Fruit fly (Drosophila melanogaster) whole organism, embryonic: ENCODE measurements around the gene SecCl.
A peak's percentile ranks its signal among the peaks of the same experiment; 100 is the strongest.

Source experiments
- Ada2b ChIP-seq: fragments of 200-800 bp; sonication (Bioruptor generic); IDR thresholded peaks from 2 replicates; pipeline ENCODE4 v1.3.6; 2022; ENCODE audit warnings: missing biosample characterization, missing genetic modification characterization
- Atf3 ChIP-seq: fragments of 200-800 bp; sonication (Bioruptor generic); optimal IDR thresholded peaks from 3 replicates; lab custom pipeline; 2016; ENCODE audit warnings: missing biosample characterization, missing genetic modification characterization
- CG10209 ChIP-seq: fragments of 200-800 bp; sonication (Bioruptor generic); optimal IDR thresholded peaks from 3 replicates; lab custom pipeline; 2017; ENCODE audit warnings: missing biosample characterization, mild to moderate bottlenecking, missing genetic modification characterization, missing genetic modification reagents
- CG10267 ChIP-seq: fragments of 200-800 bp; sonication (Bioruptor generic); optimal IDR thresholded peaks from 2 replicates; lab custom pipeline; 2018; ENCODE audit warnings: missing biosample characterization, mild to moderate bottlenecking, missing genetic modification characterization, moderate library complexity
- CG10366 ChIP-seq: fragments of 200-800 bp; sonication (Bioruptor generic); IDR thresholded peaks from 2 replicates; pipeline ENCODE4 v1.3.6; 2022; ENCODE audit warnings: missing biosample characterization, missing genetic modification characterization
- CG10431 ChIP-seq: fragments of 200-800 bp; sonication (Bioruptor generic); optimal IDR thresholded peaks from 3 replicates; lab custom pipeline; 2018; ENCODE audit warnings: missing biosample characterization, mild to moderate bottlenecking, missing genetic modification characterization
- CG10565 ChIP-seq: fragments of 200-800 bp; sonication (Bioruptor generic); optimal IDR thresholded peaks from 3 replicates; lab custom pipeline; 2016; ENCODE audit warnings: missing biosample characterization, mild to moderate bottlenecking, missing genetic modification characterization
- CG10959 ChIP-seq: fragments of 200-800 bp; sonication (Bioruptor generic); IDR thresholded peaks from 2 replicates; pipeline ENCODE4 v1.3.6; 2022; ENCODE audit warnings: missing biosample characterization, missing genetic modification characterization
- CG12236 ChIP-seq: fragments of 200-800 bp; sonication (Bioruptor generic); optimal IDR thresholded peaks from 2 replicates; lab custom pipeline; 2016; ENCODE audit warnings: missing biosample characterization, missing genetic modification characterization
- CG12299 ChIP-seq: fragments of 200-800 bp; sonication (Bioruptor generic); optimal IDR thresholded peaks from 2 replicates; lab custom pipeline; 2018; ENCODE audit warnings: missing biosample characterization, mild to moderate bottlenecking, missing genetic modification characterization
- CG14441 ChIP-seq: fragments of 200-800 bp; sonication (Bioruptor generic); IDR thresholded peaks from 2 replicates; pipeline ENCODE4 v1.3.6; 2022; ENCODE audit warnings: missing biosample characterization, missing genetic modification characterization
- CG1647 ChIP-seq: fragments of 200-800 bp; sonication (Bioruptor generic); optimal IDR thresholded peaks from 3 replicates; lab custom pipeline; 2016; ENCODE audit warnings: missing biosample characterization, missing genetic modification characterization
- CG16815 ChIP-seq: fragments of 200-800 bp; sonication (Bioruptor generic); optimal IDR thresholded peaks from 3 replicates; lab custom pipeline; 2017; ENCODE audit warnings: missing biosample characterization, mild to moderate bottlenecking, missing genetic modification characterization
- CG17829 ChIP-seq: fragments of 200-800 bp; optimal IDR thresholded peaks from 2 replicates; lab custom pipeline; 2019; ENCODE audit warnings: missing biosample characterization, mild to moderate bottlenecking, missing genetic modification characterization, moderate library complexity
- CG1832 ChIP-seq: fragments of 200-800 bp; sonication (Bioruptor generic); optimal IDR thresholded peaks from 2 replicates; lab custom pipeline; 2017; ENCODE audit warnings: missing biosample characterization, mild to moderate bottlenecking, missing genetic modification characterization, inconsistent platforms
- CG18764 ChIP-seq: fragments of 200-800 bp; sonication (Bioruptor generic); optimal IDR thresholded peaks from 3 replicates; lab custom pipeline; 2016; ENCODE audit warnings: missing biosample characterization, missing genetic modification characterization
- CG30403 ChIP-seq: fragments of 200-800 bp; sonication (Bioruptor generic); optimal IDR thresholded peaks from 3 replicates; lab custom pipeline; 2016; ENCODE audit warnings: missing biosample characterization, missing genetic modification characterization
- CG3281 ChIP-seq: fragments of 200-800 bp; sonication (Bioruptor generic); optimal IDR thresholded peaks from 3 replicates; lab custom pipeline; 2017; ENCODE audit warnings: missing biosample characterization, mild to moderate bottlenecking, missing genetic modification characterization
- CG4730 ChIP-seq: fragments of 200-800 bp; sonication (Bioruptor generic); IDR thresholded peaks from 2 replicates; pipeline ENCODE4 v1.3.6; 2022; ENCODE audit warnings: missing biosample characterization, missing genetic modification characterization
- CG5245 ChIP-seq: fragments of 200-800 bp; sonication (Bioruptor generic); optimal IDR thresholded peaks from 3 replicates; lab custom pipeline; 2016; ENCODE audit warnings: missing biosample characterization, missing genetic modification characterization
- CG6654 ChIP-seq: fragments of 200-800 bp; sonication (Bioruptor generic); optimal IDR thresholded peaks from 2 replicates; lab custom pipeline; 2017; ENCODE audit warnings: missing biosample characterization, mild to moderate bottlenecking, missing genetic modification characterization
- CG9215 ChIP-seq: fragments of 200-800 bp; sonication (Bioruptor generic); IDR thresholded peaks from 2 replicates; pipeline ENCODE4 v1.3.6; 2022; ENCODE audit warnings: missing biosample characterization, missing genetic modification characterization
- CTCF ChIP-seq: fragments of 200-800 bp; sonication (Bioruptor generic); optimal IDR thresholded peaks from 2 replicates; lab custom pipeline; 2017; ENCODE audit warnings: missing biosample characterization, mild to moderate bottlenecking, missing genetic modification characterization, moderate library complexity
- Drgx ChIP-seq: fragments of 200-800 bp; sonication (Bioruptor generic); IDR thresholded peaks from 2 replicates; pipeline ENCODE4 v1.3.6; 2022; ENCODE audit warnings: missing biosample characterization, missing genetic modification characterization
- Gsc ChIP-seq: fragments of 200-800 bp; sonication (Bioruptor generic); IDR thresholded peaks from 2 replicates; pipeline ENCODE4 v1.3.6; 2022; ENCODE audit warnings: missing biosample characterization, missing genetic modification characterization
- HLH4C ChIP-seq: fragments of 200-800 bp; sonication (Bioruptor generic); IDR thresholded peaks from 3 replicates; pipeline ENCODE4 v1.3.6; 2022; ENCODE audit warnings: missing biosample characterization, missing genetic modification characterization; ENCODE audit not compliant: partially characterized antibody
- Lpt ChIP-seq: fragments of >200 bp; optimal IDR thresholded peaks from 2 replicates; lab custom pipeline; 2018; ENCODE audit warnings: missing biosample characterization, missing genetic modification characterization
- NC2α ChIP-seq: fragments of 200-800 bp; sonication (Bioruptor generic); optimal IDR thresholded peaks from 2 replicates; lab custom pipeline; 2016; ENCODE audit warnings: missing biosample characterization, missing genetic modification characterization
- NK7.1 ChIP-seq: fragments of 200-800 bp; sonication (Bioruptor generic); optimal IDR thresholded peaks from 3 replicates; lab custom pipeline; 2016; ENCODE audit warnings: missing biosample characterization, missing genetic modification characterization
- Neu2 ChIP-seq: fragments of 200-800 bp; sonication (Bioruptor generic); optimal IDR thresholded peaks from 3 replicates; lab custom pipeline; 2016; ENCODE audit warnings: missing biosample characterization, missing genetic modification characterization, borderline replicate concordance
- Opbp ChIP-seq: fragments of 200-800 bp; sonication (Bioruptor generic); IDR thresholded peaks from 3 replicates; pipeline ENCODE4 v1.3.6; 2022; ENCODE audit warnings: missing biosample characterization, missing genetic modification characterization; ENCODE audit not compliant: partially characterized antibody
- Spps ChIP-seq: fragments of 200-800 bp; sonication (Bioruptor generic); optimal IDR thresholded peaks from 2 replicates; lab custom pipeline; 2018; ENCODE audit warnings: missing biosample characterization, mild to moderate bottlenecking, missing genetic modification characterization
- Tbp ChIP-seq: fragments of >200 bp; optimal IDR thresholded peaks from 2 replicates; lab custom pipeline; 2018; ENCODE audit warnings: missing biosample characterization, missing genetic modification characterization
- YL-1 ChIP-seq: fragments of 200-800 bp; sonication (Bioruptor generic); optimal IDR thresholded peaks from 3 replicates; lab custom pipeline; 2017; ENCODE audit warnings: missing biosample characterization, mild to moderate bottlenecking, missing genetic modification characterization
- ac ChIP-seq: fragments of 200-800 bp; sonication (Bioruptor generic); optimal IDR thresholded peaks from 3 replicates; lab custom pipeline; 2017; ENCODE audit warnings: missing biosample characterization, mild to moderate bottlenecking, missing genetic modification characterization
- chinmo ChIP-seq: fragments of 200-800 bp; sonication (Bioruptor generic); IDR thresholded peaks from 4 replicates; pipeline ENCODE4 v1.3.6; 2022; ENCODE audit warnings: missing biosample characterization, missing genetic modification characterization; ENCODE audit not compliant: partially characterized antibody
- exex ChIP-seq: fragments of 200-800 bp; sonication (Bioruptor generic); optimal IDR thresholded peaks from 4 replicates; lab custom pipeline; 2018; ENCODE audit warnings: missing biosample characterization, mild to moderate bottlenecking, missing genetic modification characterization, moderate library complexity
- gfzf ChIP-seq: fragments of 200-800 bp; sonication (Bioruptor generic); optimal IDR thresholded peaks from 2 replicates; lab custom pipeline; 2016; ENCODE audit warnings: missing biosample characterization, mild to moderate bottlenecking, missing genetic modification characterization, moderate library complexity
- grn ChIP-seq: fragments of 200-800 bp; sonication (Bioruptor generic); optimal IDR thresholded peaks from 3 replicates; lab custom pipeline; 2017; ENCODE audit warnings: missing biosample characterization, missing genetic modification characterization
- gro ChIP-seq: fragments of 200-800 bp; sonication (Bioruptor generic); optimal IDR thresholded peaks from 2 replicates; lab custom pipeline; 2016; ENCODE audit warnings: missing biosample characterization, missing genetic modification characterization
- ham ChIP-seq: fragments of 200-800 bp; sonication (Bioruptor generic); IDR thresholded peaks from 2 replicates; pipeline ENCODE4 v1.3.6; 2022; ENCODE audit warnings: missing biosample characterization, missing genetic modification characterization
- jigr1 ChIP-seq: fragments of 200-800 bp; sonication (Bioruptor generic); IDR thresholded peaks from 3 replicates; pipeline ENCODE4 v1.3.6; 2022; ENCODE audit warnings: missing biosample characterization, missing genetic modification characterization
- lola ChIP-seq, 3 experiments: fragments of >200 bp in 2 of 3; fragments of 200-800 bp in 1 of 3; sonication (Bioruptor generic) in 1 of 3; optimal IDR thresholded peaks; 2 replicates each; lab custom pipeline; 2017 to 2019; ENCODE audit warnings: missing biosample characterization in 3 of 3, missing genetic modification characterization in 3 of 3, mild to moderate bottlenecking in 1 of 3, moderate library complexity in 1 of 3
- mirr ChIP-seq: fragments of 200-800 bp; sonication (Bioruptor generic); optimal IDR thresholded peaks from 3 replicates; lab custom pipeline; 2018; ENCODE audit warnings: missing biosample characterization, mild to moderate bottlenecking, missing genetic modification characterization
- pho ChIP-seq: fragments of 200-800 bp; sonication (Bioruptor generic); optimal IDR thresholded peaks from 2 replicates; lab custom pipeline; 2016; ENCODE audit warnings: missing biosample characterization, missing genetic modification characterization
- salm ChIP-seq: fragments of 200-800 bp; sonication (Bioruptor generic); optimal IDR thresholded peaks from 2 replicates; lab custom pipeline; 2018; ENCODE audit warnings: missing biosample characterization, mild to moderate bottlenecking, missing genetic modification characterization
- seq ChIP-seq: fragments of 200-800 bp; sonication (Bioruptor generic); IDR thresholded peaks from 2 replicates; pipeline ENCODE4 v1.3.6; 2022; ENCODE audit warnings: missing biosample characterization, missing genetic modification characterization
- slp2 ChIP-seq: fragments of 200-800 bp; sonication (Bioruptor generic); optimal IDR thresholded peaks from 2 replicates; lab custom pipeline; 2016; ENCODE audit warnings: missing biosample characterization, missing genetic modification characterization
- sr ChIP-seq: fragments of 200-800 bp; sonication (Bioruptor generic); IDR thresholded peaks from 3 replicates; pipeline ENCODE4 v1.3.6; 2022; ENCODE audit warnings: missing biosample characterization, missing genetic modification characterization
- toy ChIP-seq: fragments of 200-800 bp; sonication (Bioruptor generic); IDR thresholded peaks from 2 replicates; pipeline ENCODE4 v1.3.6; 2022; ENCODE audit warnings: missing biosample characterization, missing genetic modification characterization
- trem ChIP-seq: fragments of 200-800 bp; optimal IDR thresholded peaks from 3 replicates; lab custom pipeline; 2019; ENCODE audit warnings: missing biosample characterization, mild to moderate bottlenecking, missing genetic modification characterization, moderate library complexity
- tx ChIP-seq: fragments of 200-800 bp; sonication (Bioruptor generic); optimal IDR thresholded peaks from 2 replicates; lab custom pipeline; 2016; ENCODE audit warnings: missing biosample characterization, missing genetic modification characterization

Gene SecCl

dm6 chr3L:17428779-17429178 lies 41.1 kb upstream of the SecCl start, which contains the start of gene Gorab (continued):
- TF ChIP-seq salm (tag; lab: Kevin White, UChicago) (no peak), Atf3 (peak; percentile 83), Ada2b (GFP tag; lab: Robert Waterston, UW) (peak; percentile 96), CG9215 (GFP tag; lab: Robert Waterston, UW) (peak; percentile 93), CG30403 (peak; percentile 84), CG1832 (no peak), CG17829 (tag; lab: Kevin White, UChicago) (peak; percentile 92), CG14441 (GFP tag; lab: Robert Waterston, UW) (peak; percentile 97), NK7.1 (GFP tag; lab: Kevin White, UChicago) (peak; percentile 40), Neu2 (GFP tag; lab: Kevin White, UChicago) (no peak), Drgx (GFP tag; lab: Robert Waterston, UW) (peak; percentile 90), Lpt (GFP tag; lab: Kevin White, UChicago) (no peak), trem (tag; lab: Kevin White, UChicago) (peak; percentile 91), lola (GFP tag; optimal IDR thresholded peaks at IDR 0.05; lab: Kevin White, UChicago) (peak in 1 of 3 experiments; percentile 86), YL-1 (GFP tag; lab: Kevin White, UChicago) (peak; percentile 66), CG5245 (GFP tag; lab: Kevin White, UChicago) (peak; percentile 74), CTCF (GFP tag; lab: Kevin White, UChicago) (peak; percentile 17), Opbp (GFP tag; lab: Robert Waterston, UW) (no peak), Spps (tag; lab: Kevin White, UChicago) (peak; percentile 74), CG6654 (GFP tag; lab: Kevin White, UChicago) (peak; percentile 43), ac (peak; percentile 13), CG10431 (peak; percentile 53), CG12236 (peak; percentile 32), seq (GFP tag; lab: Robert Waterston, UW) (peak; percentile 90), sr (GFP tag; lab: Robert Waterston, UW) (peak; percentile 30; the same call in 1 of the 3 replicates), jigr1 (peak; percentile 89), CG3281 (GFP tag; lab: Kevin White, UChicago) (peak; percentile 67), grn (GFP tag; lab: Kevin White, UChicago) (peak; percentile 77), pho (GFP tag; lab: Kevin White, UChicago) (peak; percentile 79), HLH4C (GFP tag; lab: Robert Waterston, UW) (peak; percentile 44; the same call in 2 of the 3 replicates), gro (peak; percentile 72), CG12299 (peak; percentile 26), slp2 (GFP tag; lab: Kevin White, UChicago) (peak; percentile 72), chinmo (GFP tag; lab: Robert Waterston, UW) (0 out of 4 replicates have a peak, but pooled peaks have one; percentile 5), NC2α (GFP tag; lab: Kevin White, UChicago) (no peak), Tbp (no peak), toy (peak; percentile 90), CG10209 (peak; percentile 86), ham (GFP tag; lab: Robert Waterston, UW) (0 out of 2 replicates have a peak, but pooled peaks have one; percentile 45), mirr (GFP tag; lab: Kevin White, UChicago) (no peak), Gsc (GFP tag; lab: Robert Waterston, UW) (peak; percentile 89), CG10267 (tag; lab: Kevin White, UChicago) (peak; percentile 85), CG1647 (peak; percentile 70), CG18764 (GFP tag; lab: Kevin White, UChicago) (peak; percentile 85), CG10959 (GFP tag; lab: Robert Waterston, UW) (peak; percentile 94), CG16815 (GFP tag; lab: Kevin White, UChicago) (peak; percentile 90), gfzf (peak; percentile 20), tx (GFP tag; lab: Kevin White, UChicago) (peak; percentile 80), CG4730 (peak; percentile 94), CG10565 (GFP tag; lab: Kevin White, UChicago) (no peak), exex (peak; percentile 45), CG10366 (GFP tag; lab: Robert Waterston, UW) (peak; percentile 96)
